Worm (Caenorhabditis elegans) whole organism, early embryonic: ENCODE results near the gene smc-5.

Source experiments
- ama-1 ChIP-seq: fragments of 150-350 bp; optimal IDR thresholded peaks from 2 replicates; lab custom pipeline; 2014
- ceh-36 ChIP-seq: sonication (generic microtip); optimal IDR thresholded peaks from 2 replicates; lab custom pipeline; 2016; ENCODE audit warnings: missing genetic modification characterization, inconsistent platforms, missing compliant biosample characterization
- flt-1 ChIP-seq: fragments of 200-800 bp; sonication (Bioruptor generic); IDR thresholded peaks from 2 replicates; pipeline ENCODE4 v1.3.6; 2022; ENCODE audit warnings: missing genetic modification characterization, missing compliant biosample characterization
- hmbx-1 ChIP-seq: sonication (generic microtip); optimal IDR thresholded peaks from 2 replicates; lab custom pipeline; 2016; ENCODE audit warnings: mild to moderate bottlenecking, missing genetic modification characterization, missing compliant biosample characterization
- sea-1 ChIP-seq: fragments of 200-800 bp; sonication (Bioruptor generic); conservative IDR thresholded peaks from 2 replicates; pipeline ENCODE4 v1.3.6; 2022; ENCODE audit warnings: missing genetic modification characterization, missing compliant biosample characterization
- tbx-37 ChIP-seq: fragments of 200-800 bp; sonication (Bioruptor generic); conservative IDR thresholded peaks from 2 replicates; pipeline ENCODE4 v1.3.6; 2022; ENCODE audit warnings: missing genetic modification reagents, missing genetic modification characterization, missing compliant biosample characterization
- tra-4 ChIP-seq: sonication (generic microtip); optimal IDR thresholded peaks from 2 replicates; lab custom pipeline; 2017; ENCODE audit warnings: missing genetic modification characterization, missing compliant biosample characterization

DNA sequence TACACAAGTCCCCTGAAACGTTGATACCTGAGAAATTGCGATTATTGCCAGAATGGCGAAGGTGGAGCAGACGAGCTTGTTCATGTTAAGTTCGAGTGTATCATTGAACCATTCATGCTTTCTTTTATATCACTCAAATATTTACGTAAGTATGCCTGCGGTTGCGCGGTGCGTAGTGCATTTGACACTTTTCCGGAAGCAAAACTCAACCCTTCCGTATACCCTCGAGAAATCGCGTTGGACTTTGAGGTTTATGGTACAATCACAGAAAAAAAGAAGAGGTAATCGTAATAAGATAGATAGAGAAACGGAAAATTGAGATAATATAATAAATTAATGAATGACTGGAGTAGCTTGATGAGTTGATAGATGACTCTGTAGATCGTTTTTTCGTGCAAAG is 7.6 kb downstream of the smc-5 start, which contains the start of gene idpb-2:
- TF ChIP-seq ama-1 (lab: Kevin White, UChicago) (no peak), ceh-36 (tag; lab: Kevin White, UChicago) (no peak), flt-1 (GFP tag; lab: Robert Waterston, UW) (no peak), tbx-37 (no peak), tra-4 (tag; lab: Kevin White, UChicago) (no peak), sea-1 (GFP tag; lab: Robert Waterston, UW) (no peak), hmbx-1 (tag; lab: Kevin White, UChicago) (no peak)
